Fruit fly (Drosophila melanogaster) S2 (cell line): ENCODE data around the gene CG9147.

Source experiments
- CG8478 ChIP-seq: fragments of >200 bp; optimal IDR thresholded peaks from 2 replicates; lab custom pipeline; 2018
- CTCF ChIP-seq, 2 experiments: fragments of >200 bp; optimal IDR thresholded peaks; 2 replicates each; lab custom pipeline; 2018

DNA sequence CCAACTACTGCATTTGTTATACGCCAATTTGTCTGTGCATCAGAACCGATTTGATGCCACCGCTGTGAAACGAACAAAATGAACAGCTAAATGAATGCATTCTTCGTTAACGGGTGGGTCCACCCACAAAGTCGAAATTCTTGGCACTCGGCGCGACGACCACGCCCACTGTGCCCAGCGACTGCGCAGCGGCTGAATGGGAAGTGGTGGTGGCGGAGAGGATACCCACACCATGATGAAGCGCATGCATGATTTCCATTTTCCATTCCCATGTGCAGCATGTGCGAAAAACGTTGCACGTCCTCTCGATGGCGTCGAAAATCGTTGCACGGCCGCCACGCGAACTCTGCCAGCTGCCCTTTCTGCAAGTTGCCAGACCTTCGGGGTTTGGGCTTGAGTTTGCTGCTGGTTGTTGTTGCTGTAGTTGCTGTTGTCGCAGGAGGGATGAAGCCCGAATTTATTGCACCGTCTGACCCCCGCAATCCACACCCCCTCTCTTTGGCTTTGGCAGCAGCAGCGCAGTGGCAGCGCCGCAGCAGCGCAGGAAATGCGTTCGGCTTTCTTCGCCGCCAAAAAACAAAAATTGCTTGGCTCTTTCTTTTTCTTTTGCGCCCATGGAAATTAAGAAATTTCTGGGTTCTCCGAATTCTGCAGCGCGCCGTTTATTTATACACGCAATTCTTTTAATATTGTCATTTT is 15.5 kb downstream of the CG9147 start:
- TF ChIP-seq CTCF (optimal IDR thresholded peaks at IDR 0.05; lab: Kevin White, UChicago), result no peak
- TF ChIP-seq CG8478 (lab: Kevin White, UChicago), result no peak
